Fruit fly (Drosophila melanogaster): ENCODE measurements around the gene ERR.

The ERR gene

dm6 chr3L:8185263-8186227, 926 bp downstream of the ERR start (continued):
- TF ChIP-seq tx (GFP tag; optimal IDR thresholded peaks at IDR 0.05) (peak; percentile 13), CG16779 (GFP tag; IDR thresholded peaks at IDR 0.05) (no peak), Hmr (GFP tag; optimal IDR thresholded peaks at IDR 0.05) (peak; percentile 41), insv (GFP tag; optimal IDR thresholded peaks at IDR 0.05) (no peak), BtbVII (GFP tag; optimal IDR thresholded peaks at IDR 0.05) (peak; percentile 23), CG4282 (GFP tag; optimal IDR thresholded peaks at IDR 0.05) (no peak), hkb (optimal IDR thresholded peaks at IDR 0.05) (no peak), hkb (GFP tag; IDR thresholded peaks at IDR 0.05) (peak; percentile 63), D19B (GFP tag; optimal IDR thresholded peaks at IDR 0.05) (peak; percentile 80), bab2 (GFP tag; optimal IDR thresholded peaks at IDR 0.05) (peak; percentile 37), CG30403 (GFP tag; optimal IDR thresholded peaks at IDR 0.05) (peak; percentile 58), phol (tag; optimal IDR thresholded peaks at IDR 0.05) (peak; percentile 43), MBD-R2 (GFP tag; IDR thresholded peaks at IDR 0.05) (peak; percentile 6; the same call in 1 of the 2 replicates), Stat92E (GFP tag; optimal IDR thresholded peaks at IDR 0.05) (no peak), pum (GFP tag; optimal IDR thresholded peaks at IDR 0.05) (peak; percentile 38), pzg (GFP tag; optimal IDR thresholded peaks at IDR 0.05) (no peak), Dref (GFP tag; IDR thresholded peaks at IDR 0.05) (no peak), CG17328 (GFP tag; IDR thresholded peaks at IDR 0.05) (no peak), lab (GFP tag; optimal IDR thresholded peaks at IDR 0.05) (peak; percentile 70), CG7745 (tag; optimal IDR thresholded peaks at IDR 0.05) (no peak), CG3995 (GFP tag; optimal IDR thresholded peaks at IDR 0.05) (peak; percentile 68), onecut (GFP tag; IDR thresholded peaks at IDR 0.05) (no peak), Scr (GFP tag; IDR thresholded peaks at IDR 0.05; ENCODE audit: partially characterized antibody) (0 out of 2 replicates have a peak, but pooled peaks have one; percentile 13), CG18476 (GFP tag; optimal IDR thresholded peaks at IDR 0.05) (peak; percentile 31), otp (GFP tag; IDR thresholded peaks at IDR 0.05) (peak; percentile 3; the same call in 1 of the 3 replicates), sim (GFP tag; IDR thresholded peaks at IDR 0.05) (no peak), Elba2 (GFP tag; optimal IDR thresholded peaks at IDR 0.05) (peak; percentile 67), HHEX (GFP tag; optimal IDR thresholded peaks at IDR 0.05) (peak; percentile 20), ci (GFP tag; IDR thresholded peaks at IDR 0.05) (peak; percentile 13; the same call in 1 of the 3 replicates), Awh (GFP tag; IDR thresholded peaks at IDR 0.05) (0 out of 2 replicates have a peak, but pooled peaks have one; percentile 25), Antp (GFP tag; optimal IDR thresholded peaks at IDR 0.05) (peak; percentile 50), CG9876 (GFP tag; optimal IDR thresholded peaks at IDR 0.05) (no peak), crp (GFP tag; optimal IDR thresholded peaks at IDR 0.05) (no peak), gsb-n (tag; optimal IDR thresholded peaks at IDR 0.05) (no peak), run (tag; optimal IDR thresholded peaks at IDR 0.05) (no peak), CG4617 (GFP tag; optimal IDR thresholded peaks at IDR 0.05; ENCODE audit: borderline replicate concordance) (no peak), HmgZ (tag; optimal IDR thresholded peaks at IDR 0.05) (no peak), Gsc (GFP tag; IDR thresholded peaks at IDR 0.05) (peak; percentile 30; the same call in 1 of the 2 replicates), ftz-f1 (GFP tag; optimal IDR thresholded peaks at IDR 0.05) (peak; percentile 64), CG14050 (GFP tag; IDR thresholded peaks at IDR 0.05) (0 out of 3 replicates have a peak, but pooled peaks have one; percentile 16), kay (GFP tag; optimal IDR thresholded peaks at IDR 0.05) (peak; percentile 43), Usf (GFP tag; optimal IDR thresholded peaks at IDR 0.05) (no peak), pfk (GFP tag; optimal IDR thresholded peaks at IDR 0.05) (no peak), sqz (GFP tag; optimal IDR thresholded peaks at IDR 0.05) (no peak), CG11247 (GFP tag; IDR thresholded peaks at IDR 0.05) (no peak), sens-2 (GFP tag; IDR thresholded peaks at IDR 0.05) (peak; percentile 86), CG1792 (GFP tag; optimal IDR thresholded peaks at IDR 0.05) (peak; percentile 29), CG17802 (tag; optimal IDR thresholded peaks at IDR 0.05) (no peak)

Measured in whole organism, embryonic.